Fruit fly (Drosophila melanogaster): ENCODE measurements around the gene CG32266.

dm6 chr3L:3755101-3755500, 35.5 kb upstream of the CG32266 start, which contains the start of gene ppk27:
- TF ChIP-seq dl (GFP tag; optimal IDR thresholded peaks at IDR 0.05; ENCODE audit: insufficient read depth in 1 of 2, partially characterized antibody in 2 of 2) (no peak), CrebA (GFP tag; optimal IDR thresholded peaks at IDR 0.05; ENCODE audit: borderline replicate concordance) (no peak), psq (GFP tag; optimal IDR thresholded peaks at IDR 0.05) (no peak), Rel (GFP tag; optimal IDR thresholded peaks at IDR 0.05) (no peak), Rel (tag; optimal IDR thresholded peaks at IDR 0.05) (no peak), Vsx2 (GFP tag; optimal IDR thresholded peaks at IDR 0.05; ENCODE audit: partially characterized antibody) (no peak), ey (GFP tag; optimal IDR thresholded peaks at IDR 0.05) (no peak), Abd-B (GFP tag; optimal IDR thresholded peaks at IDR 0.05) (no peak)

All from whole organism, wandering third instar larva.